Worm (Caenorhabditis elegans) whole organism, L1 larva: ENCODE measurements around the gene F49E12.10.

Experiments used
- dsc-1 ChIP-seq: sonication (generic microtip); optimal IDR thresholded peaks from 2 replicates; lab custom pipeline; 2016; ENCODE audit warnings: mild to moderate bottlenecking, missing genetic modification characterization, missing compliant biosample characterization
- elt-3 ChIP-seq, 6 experiments: fragments of 150-350 bp in 1 of 6; sonication (generic microtip); optimal IDR thresholded peaks; 2 replicates each; lab custom pipeline; 2017 to 2018; ENCODE audit warnings: missing biosample characterization in 6 of 6, missing genetic modification characterization in 6 of 6, inconsistent platforms in 1 of 6
- fkh-4 ChIP-seq: sonication (generic microtip); optimal IDR thresholded peaks from 2 replicates; lab custom pipeline; 2016; ENCODE audit warnings: missing compliant biosample characterization, missing genetic modification characterization, borderline replicate concordance
- mdl-1 ChIP-seq, 2 experiments: fragments of 150-350 bp; optimal IDR thresholded peaks; 2 replicates each; lab custom pipeline; 2014 to 2017; ENCODE audit warnings: missing biosample characterization in 2 of 2, missing genetic modification characterization in 2 of 2, inconsistent platforms in 1 of 2
- pqm-1 ChIP-seq: sonication (generic microtip); optimal IDR thresholded peaks from 3 replicates; lab custom pipeline; 2017; ENCODE audit warnings: missing biosample characterization, missing genetic modification characterization

- TF ChIP-seq elt-3 (tag; optimal IDR thresholded peaks at IDR 0.05; lab: Kevin White, UChicago) = no peak
- TF ChIP-seq mdl-1 (tag; optimal IDR thresholded peaks at IDR 0.05; lab: Kevin White, UChicago) = no peak
- no peak for TF ChIP-seq dsc-1
- TF ChIP-seq fkh-4 (tag; lab: Kevin White, UChicago) = no peak
- no peak for TF ChIP-seq pqm-1 (tag; lab: Kevin White, UChicago)
These were observed 21.8 kb upstream of the F49E12.10 start, which contains the start of gene amt-3 for ce11 chrII:8369059-8369458.
